Worm (Caenorhabditis elegans) whole organism, L1 larva: ENCODE results near the gene srh-237.

Source experiments
- C34B4.2 ChIP-seq: sonication (generic microtip); optimal IDR thresholded peaks from 2 replicates; lab custom pipeline; 2017; ENCODE audit warnings: mild to moderate bottlenecking, missing genetic modification characterization, missing compliant biosample characterization
- ceh-63 ChIP-seq: fragments of 200-800 bp; sonication (Bioruptor generic); optimal IDR thresholded peaks from 2 replicates; lab custom pipeline; 2018; ENCODE audit warnings: mild to moderate bottlenecking, missing genetic modification characterization, missing compliant biosample characterization
- ces-1 ChIP-seq: fragments of 150-350 bp; optimal IDR thresholded peaks from 2 replicates; lab custom pipeline; 2014; ENCODE audit warnings: missing biosample characterization, missing genetic modification reagents, missing genetic modification characterization
- fos-1 ChIP-seq: fragments of 150-350 bp; optimal IDR thresholded peaks from 2 replicates; lab custom pipeline; 2014; ENCODE audit warnings: missing biosample characterization, missing genetic modification characterization
- irx-1 ChIP-seq: sonication (generic microtip); optimal IDR thresholded peaks from 2 replicates; lab custom pipeline; 2016; ENCODE audit warnings: missing genetic modification characterization, missing compliant biosample characterization
- lin-39 ChIP-seq: fragments of 150-350 bp; optimal IDR thresholded peaks from 2 replicates; lab custom pipeline; 2014; ENCODE audit warnings: missing biosample characterization, missing genetic modification reagents, missing genetic modification characterization
- lsy-2 ChIP-seq, 2 experiments: fragments of 150-350 bp; optimal IDR thresholded peaks; 2 replicates each; lab custom pipeline; 2014; ENCODE audit warnings: missing biosample characterization in 2 of 2, missing genetic modification characterization in 2 of 2
- nhr-76 ChIP-seq: sonication (generic microtip); optimal IDR thresholded peaks from 2 replicates; lab custom pipeline; 2017; ENCODE audit warnings: missing biosample characterization, missing genetic modification characterization
- nhr-77 ChIP-seq: fragments of 150-350 bp; optimal IDR thresholded peaks from 2 replicates; lab custom pipeline; 2014; ENCODE audit warnings: missing biosample characterization, missing genetic modification characterization
- rnt-1 ChIP-seq: sonication (generic microtip); optimal IDR thresholded peaks from 2 replicates; lab custom pipeline; 2016; ENCODE audit warnings: mild to moderate bottlenecking, missing genetic modification characterization, moderate library complexity, missing compliant biosample characterization
- snpc-4 ChIP-seq: fragments of 150-350 bp; optimal IDR thresholded peaks from 2 replicates; lab custom pipeline; 2014; ENCODE audit warnings: missing biosample characterization, missing genetic modification characterization
- tbx-2 ChIP-seq: sonication (generic microtip); optimal IDR thresholded peaks from 2 replicates; lab custom pipeline; 2016; ENCODE audit warnings: missing genetic modification characterization, missing compliant biosample characterization
- ztf-11 ChIP-seq, 2 experiments: sonication (generic microtip); optimal IDR thresholded peaks; 2 replicates each; lab custom pipeline; 2016 to 2017; ENCODE audit warnings: missing genetic modification characterization in 2 of 2, missing biosample characterization in 1 of 2, missing compliant biosample characterization in 1 of 2
- ztf-4 ChIP-seq: fragments of 150-350 bp; optimal IDR thresholded peaks from 2 replicates; lab custom pipeline; 2014; ENCODE audit warnings: missing biosample characterization, missing genetic modification characterization

- no peak for TF ChIP-seq nhr-77 (tag; lab: Kevin White, UChicago)
- TF ChIP-seq lsy-2 (tag; optimal IDR thresholded peaks at IDR 0.05; lab: Kevin White, UChicago), result no peak
- no peak for TF ChIP-seq irx-1 (tag; lab: Kevin White, UChicago)
- TF ChIP-seq C34B4.2 (tag; lab: Kevin White, UChicago), result no peak
- no peak for TF ChIP-seq ces-1
- TF ChIP-seq ztf-4 (tag; lab: Kevin White, UChicago), result no peak
- no peak for TF ChIP-seq lin-39 (tag; lab: Kevin White, UChicago)
- no peak for TF ChIP-seq tbx-2 (tag; lab: Kevin White, UChicago)
- TF ChIP-seq nhr-76 (tag; lab: Kevin White, UChicago), result no peak
- TF ChIP-seq snpc-4 (tag; lab: Kevin White, UChicago), result no peak
- no peak for TF ChIP-seq ceh-63 (GFP tag; lab: Kevin White, UChicago)
- no peak for TF ChIP-seq fos-1 (tag; lab: Kevin White, UChicago)
- TF ChIP-seq ztf-11 (tag; optimal IDR thresholded peaks at IDR 0.05; lab: Kevin White, UChicago), result no peak
- no peak for TF ChIP-seq rnt-1
Observed at ce11 chrV:17061585-17061984, 28.6 kb upstream of the srh-237 start, which contains the start of gene F28B1.9.
